Fruit fly (Drosophila melanogaster): Measurements from ENCODE around the gene CG14563.

CG14563 gene

DNA sequence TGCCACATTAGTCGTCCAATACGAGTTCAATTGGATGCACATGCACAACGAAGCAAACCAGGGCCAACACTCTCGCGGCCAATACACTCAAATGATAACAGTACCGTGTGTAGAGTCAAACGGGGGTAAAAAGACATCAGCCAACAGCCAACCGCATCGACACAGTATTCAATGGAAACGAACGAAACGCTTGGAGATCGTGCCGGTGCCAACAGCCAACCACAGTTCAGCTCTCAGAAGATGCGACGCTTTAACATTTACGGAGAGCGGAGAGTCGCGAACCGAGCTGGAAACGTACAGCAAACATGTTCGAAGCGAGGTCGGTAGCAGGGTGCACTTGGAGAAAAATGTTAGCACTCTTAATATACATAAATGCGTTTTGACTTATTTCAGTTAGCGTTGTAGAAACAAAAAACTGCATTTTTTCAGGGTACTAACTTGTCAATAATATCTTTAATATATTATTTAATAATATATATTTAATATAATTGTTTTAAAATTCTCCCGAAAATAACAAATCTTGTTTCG is 34.1 kb downstream of the CG14563 start (continued):
- TF ChIP-seq CG17361 (GFP tag; IDR thresholded peaks at IDR 0.05): peak; percentile 82
- TF ChIP-seq Xbp1 (GFP tag; optimal IDR thresholded peaks at IDR 0.05): peak; percentile 67
- peak; percentile 63 for TF ChIP-seq CG10959 (GFP tag; IDR thresholded peaks at IDR 0.05)
- peak; percentile 1 for TF ChIP-seq Lhr (GFP tag; optimal IDR thresholded peaks at IDR 0.05)
- peak; percentile 10 for TF ChIP-seq lbe (GFP tag; optimal IDR thresholded peaks at IDR 0.05)
- TF ChIP-seq CG17912 (GFP tag; optimal IDR thresholded peaks at IDR 0.05): no peak
- TF ChIP-seq CG3163 (GFP tag; optimal IDR thresholded peaks at IDR 0.05): no peak
- peak; percentile 87 for TF ChIP-seq dmrt11E (tag; optimal IDR thresholded peaks at IDR 0.05)
- peak; percentile 46 for TF ChIP-seq CG9437 (GFP tag; optimal IDR thresholded peaks at IDR 0.05)
- no peak for TF ChIP-seq CG11247 (GFP tag; IDR thresholded peaks at IDR 0.05)
- no peak for TF ChIP-seq sna (GFP tag; IDR thresholded peaks at IDR 0.05; ENCODE audit: partially characterized antibody)
- TF ChIP-seq org-1 (GFP tag; optimal IDR thresholded peaks at IDR 0.05): peak; percentile 41
- no peak for TF ChIP-seq Doc3 (GFP tag; IDR thresholded peaks at IDR 0.05; ENCODE audit: partially characterized antibody)
- TF ChIP-seq Oaz (GFP tag; IDR thresholded peaks at IDR 0.05): no peak
- peak; percentile 51 for TF ChIP-seq odd (GFP tag; optimal IDR thresholded peaks at IDR 0.05)
- TF ChIP-seq cas (GFP tag; IDR thresholded peaks at IDR 0.05): 0 out of 2 replicates have a peak, but pooled peaks have one; percentile 10
- TF ChIP-seq p53 (GFP tag; optimal IDR thresholded peaks at IDR 0.05): no peak
- TF ChIP-seq CG15011 (GFP tag; optimal IDR thresholded peaks at IDR 0.05): no peak
- peak; percentile 72 for TF ChIP-seq tgo (GFP tag; IDR thresholded peaks at IDR 0.05)
- no peak for TF ChIP-seq CG11560 (tag; IDR thresholded peaks at IDR 0.05)
- TF ChIP-seq ash1 (GFP tag; optimal IDR thresholded peaks at IDR 0.05): no peak
- TF ChIP-seq Oli (tag; optimal IDR thresholded peaks at IDR 0.05): peak; percentile 70
- TF ChIP-seq CG4820 (GFP tag; optimal IDR thresholded peaks at IDR 0.05): peak; percentile 50
- no peak for TF ChIP-seq CG10565 (GFP tag; optimal IDR thresholded peaks at IDR 0.05)
- no peak for TF ChIP-seq CG10274 (GFP tag; optimal IDR thresholded peaks at IDR 0.05)
- TF ChIP-seq CG31441 (GFP tag; IDR thresholded peaks at IDR 0.05): peak; percentile 82
- peak; percentile 23 for TF ChIP-seq CG12155 (GFP tag; optimal IDR thresholded peaks at IDR 0.05)
- peak; percentile 70 for TF ChIP-seq Spps (tag; optimal IDR thresholded peaks at IDR 0.05)
- no peak for TF ChIP-seq Dip2 (GFP tag; IDR thresholded peaks at IDR 0.05)
- no peak for TF ChIP-seq CG4854 (GFP tag; optimal IDR thresholded peaks at IDR 0.05)
- TF ChIP-seq vnd (GFP tag; IDR thresholded peaks at IDR 0.05; ENCODE audit: partially characterized antibody): no peak

DNA sequence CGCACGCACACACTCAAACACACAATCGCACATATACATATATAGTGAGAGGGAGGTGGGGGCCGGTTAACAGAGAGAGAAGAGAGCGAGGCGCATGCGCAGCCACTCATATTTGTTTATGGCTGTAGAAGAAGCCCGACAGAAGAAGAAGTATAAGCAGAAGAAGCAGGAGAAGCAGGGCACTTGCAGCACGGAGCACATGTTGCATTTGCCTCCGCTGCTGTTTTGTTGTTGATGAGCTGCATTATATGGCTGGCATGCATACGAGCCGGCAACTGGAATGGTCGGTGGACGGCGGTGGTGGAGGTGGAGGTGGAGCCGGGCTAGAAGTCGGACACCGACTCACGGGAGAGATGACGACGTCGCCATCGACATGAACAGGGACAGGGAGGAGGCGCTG is 41.8 kb downstream of the CG14563 start:
- peak; percentile 37 for TF ChIP-seq Nf-YC (tag; optimal IDR thresholded peaks at IDR 0.05)
- TF ChIP-seq CG4424 (GFP tag; optimal IDR thresholded peaks at IDR 0.05): no peak
- TF ChIP-seq kni (GFP tag; optimal IDR thresholded peaks at IDR 0.05): peak; percentile 1
- peak; percentile 67 for TF ChIP-seq cg (GFP tag; optimal IDR thresholded peaks at IDR 0.05)
- peak; percentile 57 for TF ChIP-seq twi (tag; optimal IDR thresholded peaks at IDR 0.05)
- no peak for TF ChIP-seq ash1 (GFP tag; optimal IDR thresholded peaks at IDR 0.05)
- TF ChIP-seq Jarid2 (GFP tag; optimal IDR thresholded peaks at IDR 0.05): peak; percentile 23
- TF ChIP-seq Dbx (GFP tag; IDR thresholded peaks at IDR 0.05): no peak
- TF ChIP-seq CG30020 (tag; optimal IDR thresholded peaks at IDR 0.05): no peak
- TF ChIP-seq gcm2 (GFP tag; optimal IDR thresholded peaks at IDR 0.05): no peak
- no peak for TF ChIP-seq HHEX (GFP tag; optimal IDR thresholded peaks at IDR 0.05)
- TF ChIP-seq MTF-1 (GFP tag; optimal IDR thresholded peaks at IDR 0.05; ENCODE audit: borderline replicate concordance): no peak
- no peak for TF ChIP-seq Ets97D (GFP tag; optimal IDR thresholded peaks at IDR 0.05)
- no peak for TF ChIP-seq Tbp (GFP tag; optimal IDR thresholded peaks at IDR 0.05)
- no peak for TF ChIP-seq pfk (GFP tag; optimal IDR thresholded peaks at IDR 0.05)
- TF ChIP-seq pita (GFP tag; optimal IDR thresholded peaks at IDR 0.05): no peak
- no peak for TF ChIP-seq ranshi (GFP tag; IDR thresholded peaks at IDR 0.05)
- TF ChIP-seq CG12744 (GFP tag; optimal IDR thresholded peaks at IDR 0.05): no peak
- no peak for TF ChIP-seq CG15514 (GFP tag; optimal IDR thresholded peaks at IDR 0.05)
- TF ChIP-seq CG17385 (GFP tag; optimal IDR thresholded peaks at IDR 0.05): peak; percentile 31
- no peak for TF ChIP-seq CG6791 (GFP tag; IDR thresholded peaks at IDR 0.05; ENCODE audit: partially characterized antibody)
- no peak for TF ChIP-seq CG8281 (tag; optimal IDR thresholded peaks at IDR 0.05)

All from whole organism, embryonic.